Worm (Caenorhabditis elegans) whole organism, young adult: ENCODE data around the gene nhr-175.

Experiments used
- B0035.1 ChIP-seq: sonication (generic microtip); optimal IDR thresholded peaks from 2 replicates; lab custom pipeline; 2016; ENCODE audit warnings: missing genetic modification characterization, mild to moderate bottlenecking, missing compliant biosample characterization, missing genotype, missing genetic modification reagents
- B0336.3 ChIP-seq: fragments of 200-800 bp; sonication (Bioruptor generic); IDR thresholded peaks from 2 replicates; pipeline ENCODE4 v1.3.6; 2022; ENCODE audit warnings: missing genetic modification characterization, missing compliant biosample characterization
- C06A6.2 ChIP-seq: fragments of 200-800 bp; sonication (Bioruptor generic); conservative IDR thresholded peaks from 2 replicates; pipeline ENCODE4 v1.3.6; 2022; ENCODE audit warnings: missing genetic modification characterization, missing compliant biosample characterization
- F23B12.7 ChIP-seq: sonication (generic microtip); optimal IDR thresholded peaks from 2 replicates; lab custom pipeline; 2017; ENCODE audit warnings: missing genetic modification characterization, mild to moderate bottlenecking, missing compliant biosample characterization, antibody characterized with exemption, moderate library complexity; ENCODE audit not compliant: insufficient read depth
- F33H1.4 ChIP-seq: fragments of 200-800 bp; sonication (Bioruptor generic); IDR thresholded peaks from 2 replicates; pipeline ENCODE4 v1.3.6; 2022; ENCODE audit warnings: missing genetic modification reagents, missing genetic modification characterization, missing compliant biosample characterization
- F52B5.7 ChIP-seq: sonication (generic microtip); optimal IDR thresholded peaks from 2 replicates; lab custom pipeline; 2016; ENCODE audit warnings: mild to moderate bottlenecking, missing genetic modification characterization, missing compliant biosample characterization
- K12H6.12 ChIP-seq: fragments of 200-800 bp; sonication (Bioruptor generic); optimal IDR thresholded peaks from 2 replicates; lab custom pipeline; 2018; ENCODE audit warnings: mild to moderate bottlenecking, missing genetic modification characterization, missing compliant biosample characterization
- T07F8.4 ChIP-seq: sonication (generic microtip); optimal IDR thresholded peaks from 2 replicates; lab custom pipeline; 2016; ENCODE audit warnings: mild to moderate bottlenecking, missing genetic modification characterization, moderate library complexity, missing compliant biosample characterization
- Y56A3A.18 ChIP-seq: fragments of 200-800 bp; sonication (Bioruptor generic); IDR thresholded peaks from 2 replicates; pipeline ENCODE4 v1.3.6; 2022; ENCODE audit warnings: missing genetic modification reagents, missing genetic modification characterization, missing compliant biosample characterization
- Y79H2A.3 ChIP-seq: fragments of 200-800 bp; sonication (Bioruptor generic); conservative IDR thresholded peaks from 2 replicates; pipeline ENCODE4 v1.3.6; 2022; ENCODE audit warnings: missing genetic modification reagents, missing genetic modification characterization, missing compliant biosample characterization
- Y95B8A.8 ChIP-seq: fragments of 200-800 bp; sonication (Bioruptor generic); IDR thresholded peaks from 2 replicates; pipeline ENCODE4 v1.3.6; 2022; ENCODE audit warnings: missing genetic modification reagents, missing genetic modification characterization, missing compliant biosample characterization
- ZK185.1 ChIP-seq: sonication (generic microtip); optimal IDR thresholded peaks from 2 replicates; lab custom pipeline; 2016; ENCODE audit warnings: mild to moderate bottlenecking, missing genetic modification characterization, missing compliant biosample characterization; ENCODE audit not compliant: poor library complexity, severe bottlenecking
- attf-5 ChIP-seq: fragments of 200-800 bp; sonication (Bioruptor generic); optimal IDR thresholded peaks from 2 replicates; lab custom pipeline; 2018; ENCODE audit warnings: mild to moderate bottlenecking, missing genetic modification characterization, missing compliant biosample characterization
- ceh-27 ChIP-seq: fragments of 200-800 bp; sonication (Bioruptor generic); optimal IDR thresholded peaks from 2 replicates; lab custom pipeline; 2018; ENCODE audit warnings: mild to moderate bottlenecking, missing genetic modification characterization, moderate library complexity, missing compliant biosample characterization
- ceh-91 ChIP-seq: fragments of 200-800 bp; sonication (Bioruptor generic); IDR thresholded peaks from 2 replicates; pipeline ENCODE4 v1.3.6; 2022; ENCODE audit warnings: missing genetic modification reagents, missing genetic modification characterization, missing compliant biosample characterization
- dpff-1 ChIP-seq: sonication (generic microtip); optimal IDR thresholded peaks from 2 replicates; lab custom pipeline; 2017; ENCODE audit warnings: mild to moderate bottlenecking, missing genetic modification characterization, missing compliant biosample characterization
- egl-18 ChIP-seq: fragments of 200-800 bp; sonication (Bioruptor generic); IDR thresholded peaks from 2 replicates; pipeline ENCODE4 v1.3.6; 2022; ENCODE audit warnings: missing genetic modification reagents, missing genetic modification characterization, missing compliant biosample characterization
- egl-44 ChIP-seq: fragments of 200-800 bp; sonication (Bioruptor generic); IDR thresholded peaks from 2 replicates; pipeline ENCODE4 v1.3.6; 2022; ENCODE audit warnings: missing genetic modification reagents, missing genetic modification characterization, missing compliant biosample characterization
- egrh-3 ChIP-seq: fragments of 200-800 bp; sonication (Bioruptor generic); IDR thresholded peaks from 2 replicates; pipeline ENCODE4 v1.3.6; 2022; ENCODE audit warnings: missing genetic modification reagents, missing genetic modification characterization, missing compliant biosample characterization
- fkh-3 ChIP-seq: sonication (generic microtip); optimal IDR thresholded peaks from 2 replicates; lab custom pipeline; 2016; ENCODE audit warnings: mild to moderate bottlenecking, missing genetic modification characterization, missing compliant biosample characterization
- hlh-12 ChIP-seq: sonication (generic microtip); optimal IDR thresholded peaks from 2 replicates; lab custom pipeline; 2016; ENCODE audit warnings: missing genetic modification characterization, missing compliant biosample characterization
- let-607 ChIP-seq, 2 experiments: fragments of 200-800 bp in 1 of 2; sonication (Bioruptor generic) in 1 of 2; sonication (generic microtip) in 1 of 2; optimal IDR thresholded peaks; 2 replicates each; lab custom pipeline; 2016 to 2018; ENCODE audit warnings: mild to moderate bottlenecking in 2 of 2, missing compliant biosample characterization in 2 of 2, missing genetic modification characterization in 2 of 2, moderate library complexity in 2 of 2, missing genotype in 1 of 2
- lin-35 ChIP-seq, 3 experiments: fragments of 150-350 bp in 2 of 3; sonication (generic microtip) in 1 of 3; optimal IDR thresholded peaks; 2 replicates each; lab custom pipeline; 2014 to 2018; ENCODE audit warnings: missing biosample characterization in 3 of 3, missing genetic modification characterization in 3 of 3, missing genetic modification reagents in 3 of 3
- lin-40 ChIP-seq: sonication (generic microtip); optimal IDR thresholded peaks from 2 replicates; lab custom pipeline; 2016; ENCODE audit warnings: missing genetic modification characterization, mild to moderate bottlenecking, missing compliant biosample characterization, missing genotype, missing genetic modification reagents
- madf-10 ChIP-seq: sonication (generic microtip); optimal IDR thresholded peaks from 2 replicates; lab custom pipeline; 2016; ENCODE audit warnings: mild to moderate bottlenecking, missing genetic modification characterization, missing compliant biosample characterization
- nfya-1 ChIP-seq: sonication (generic microtip); optimal IDR thresholded peaks from 2 replicates; lab custom pipeline; 2017; ENCODE audit warnings: antibody characterized with exemption, missing compliant biosample characterization, missing genetic modification characterization, borderline replicate concordance; ENCODE audit not compliant: insufficient read depth
- nhr-120 ChIP-seq: fragments of 200-800 bp; sonication (Bioruptor generic); IDR thresholded peaks from 2 replicates; pipeline ENCODE4 v1.3.6; 2022; ENCODE audit warnings: missing genetic modification characterization, missing compliant biosample characterization
- nhr-179 ChIP-seq: sonication (generic microtip); optimal IDR thresholded peaks from 2 replicates; lab custom pipeline; 2016; ENCODE audit warnings: mild to moderate bottlenecking, missing genetic modification characterization, missing compliant biosample characterization
- rec-8 ChIP-seq, 2 experiments: sonication (generic microtip); optimal IDR thresholded peaks; 2 replicates each; lab custom pipeline; 2016; ENCODE audit warnings: mild to moderate bottlenecking in 2 of 2, missing genetic modification characterization in 2 of 2, missing genetic modification reagents in 2 of 2, missing genotype in 2 of 2, missing biosample characterization in 1 of 2, missing compliant biosample characterization in 1 of 2, moderate library complexity in 1 of 2
- snpc-4 ChIP-seq, 5 experiments: fragments of 150-350 bp in 1 of 5; sonication (generic microtip) in 4 of 5; optimal IDR thresholded peaks; 2 replicates each; lab custom pipeline; 2014 to 2018; ENCODE audit warnings: missing genetic modification characterization in 5 of 5, missing biosample characterization in 3 of 5, antibody characterized with exemption in 2 of 5, mild to moderate bottlenecking in 2 of 5, missing compliant biosample characterization in 2 of 5, missing genotype in 2 of 5, moderate library complexity in 2 of 5, missing genetic modification reagents in 1 of 5
- somi-1 ChIP-seq: fragments of 200-800 bp; sonication (Bioruptor generic); optimal IDR thresholded peaks from 2 replicates; lab custom pipeline; 2018; ENCODE audit warnings: mild to moderate bottlenecking, missing genetic modification characterization, missing compliant biosample characterization
- zfh-2 ChIP-seq: fragments of 200-800 bp; sonication (Bioruptor generic); conservative IDR thresholded peaks from 2 replicates; pipeline ENCODE4 v1.3.6; 2022; ENCODE audit warnings: missing genetic modification reagents, missing genetic modification characterization, missing compliant biosample characterization

nhr-175 gene

DNA sequence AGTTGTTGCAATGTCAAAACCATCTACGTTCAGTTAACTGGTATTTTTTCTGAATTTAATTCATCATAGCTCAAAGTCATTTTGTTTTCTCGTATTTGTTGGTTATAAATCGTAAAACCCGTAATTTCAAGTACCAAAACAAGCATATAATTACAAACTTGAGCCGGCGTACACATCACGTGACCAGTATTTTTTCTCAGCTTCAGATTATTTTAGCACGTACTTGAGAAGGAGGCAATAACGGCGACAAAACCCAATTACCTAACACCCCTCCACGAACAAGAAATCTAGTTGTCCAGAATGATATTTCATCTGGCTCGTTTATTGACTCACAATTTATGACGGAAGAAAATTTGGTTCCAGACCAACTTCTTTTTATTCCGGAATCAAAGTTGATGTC is 7.6 kb upstream of the nhr-175 start, which contains the start of gene srx-135:
Gene srx-135 (plus strand): TSS at position 301 of the 400 bp plus-strand sequence.
- TF ChIP-seq F23B12.7 (tag; lab: Kevin White, UChicago) (no peak), lin-35 (GFP tag; optimal IDR thresholded peaks at IDR 0.05; lab: Kevin White, UChicago) (no peak), rec-8 (tag; optimal IDR thresholded peaks at IDR 0.05; lab: Kevin White, UChicago) (no peak)

DNA sequence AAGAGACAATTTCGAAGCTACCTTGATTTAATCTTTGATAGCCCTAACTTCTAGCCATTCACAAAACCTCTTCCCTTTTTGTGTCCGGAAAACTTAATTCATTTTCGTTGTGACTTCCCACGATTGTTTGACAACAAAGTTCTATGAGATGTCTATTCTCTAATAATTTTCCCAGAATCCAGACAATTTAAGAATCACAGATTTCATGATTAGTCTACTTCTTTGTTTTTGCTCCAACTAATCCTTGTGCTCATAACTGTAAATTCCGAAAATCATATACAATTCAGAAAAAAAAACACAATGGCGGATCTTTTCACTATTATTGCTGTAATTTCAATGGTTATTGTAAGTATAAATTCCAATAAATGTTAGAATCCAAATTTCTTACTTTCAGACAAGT is 4.0 kb upstream of the nhr-175 start, which contains the start of gene srx-137:
Gene srx-137 (plus strand): TSS at position 301 of the 400 bp plus-strand sequence.
- TF ChIP-seq B0336.3 (GFP tag; lab: Robert Waterston, UW) (no peak), Y56A3A.18 (GFP tag; lab: Robert Waterston, UW) (no peak)

ce11 chrV:13863700-13864099 is 2.8 kb upstream of the nhr-175 start:
- TF ChIP-seq zfh-2: no peak
- TF ChIP-seq Y95B8A.8 (GFP tag; lab: Robert Waterston, UW): no peak

- TF ChIP-seq egrh-3 (GFP tag; lab: Robert Waterston, UW): peak; percentile 76; the same call in 1 of the 2 replicates
- peak; percentile 10 for TF ChIP-seq ceh-27 (GFP tag; lab: Kevin White, UChicago)
Measured at ce11 chrV:13868886-13869285, 2.4 kb downstream of the nhr-175 start.

ce11 chrV:13869551-13869950 is 3.1 kb downstream of the nhr-175 start:
- TF ChIP-seq attf-5 (GFP tag; lab: Kevin White, UChicago): no peak
- TF ChIP-seq F33H1.4 (GFP tag; lab: Robert Waterston, UW): no peak
- no peak for TF ChIP-seq egl-18 (GFP tag; lab: Robert Waterston, UW)
- TF ChIP-seq madf-10 (tag; lab: Kevin White, UChicago): no peak
- no peak for TF ChIP-seq lin-40
- TF ChIP-seq somi-1 (GFP tag; lab: Kevin White, UChicago): no peak
- no peak for TF ChIP-seq B0035.1
- no peak for TF ChIP-seq let-607 (tag; optimal IDR thresholded peaks at IDR 0.05; lab: Kevin White, UChicago)
- TF ChIP-seq ZK185.1 (tag; lab: Kevin White, UChicago): no peak
- TF ChIP-seq F52B5.7 (tag; lab: Kevin White, UChicago): no peak
- TF ChIP-seq dpff-1: no peak
- no peak for TF ChIP-seq C06A6.2
- TF ChIP-seq ceh-91 (GFP tag; lab: Robert Waterston, UW): no peak
- TF ChIP-seq B0336.3 (GFP tag; lab: Robert Waterston, UW): no peak
- TF ChIP-seq nhr-120 (GFP tag; lab: Robert Waterston, UW): no peak
- TF ChIP-seq K12H6.12 (tag; lab: Kevin White, UChicago): no peak
- TF ChIP-seq, all 124 proteins: peak for 0

ce11 chrV:13872895-13873294 is 6.4 kb downstream of the nhr-175 start, which contains the start of gene cpt-5:
Gene cpt-5, plus strand, starts transcription at chrV:13873195.
- TF ChIP-seq nhr-179 (tag; lab: Kevin White, UChicago) (no peak), nfya-1 (tag; lab: Kevin White, UChicago) (no peak), fkh-3 (tag; lab: Kevin White, UChicago) (no peak), T07F8.4 (no peak), snpc-4 (GFP tag; optimal IDR thresholded peaks at IDR 0.05; lab: Kevin White, UChicago) (no peak), snpc-4 (tag; optimal IDR thresholded peaks at IDR 0.05; lab: Kevin White, UChicago) (no peak), hlh-12 (tag; lab: Kevin White, UChicago) (no peak), Y79H2A.3 (GFP tag; lab: Robert Waterston, UW) (no peak), attf-5 (GFP tag; lab: Kevin White, UChicago) (no peak), egl-44 (GFP tag; lab: Robert Waterston, UW) (no peak)
- TF ChIP-seq, all 124 proteins: peak for 0
